Fruit fly (Drosophila melanogaster) whole organism, embryonic: ENCODE data around the gene Cyp12a4.

Source experiments
- CG10274 ChIP-seq: fragments of 200-800 bp; sonication (Bioruptor generic); optimal IDR thresholded peaks from 3 replicates; lab custom pipeline; 2017; ENCODE audit warnings: missing biosample characterization, mild to moderate bottlenecking, missing genetic modification characterization
- CG10959 ChIP-seq: fragments of 200-800 bp; sonication (Bioruptor generic); IDR thresholded peaks from 2 replicates; pipeline ENCODE4 v1.3.6; 2022; ENCODE audit warnings: missing biosample characterization, missing genetic modification characterization
- CG12071 ChIP-seq: fragments of 200-800 bp; sonication (Bioruptor generic); optimal IDR thresholded peaks from 3 replicates; lab custom pipeline; 2018; ENCODE audit warnings: missing biosample characterization, mild to moderate bottlenecking, missing genetic modification characterization
- CG12236 ChIP-seq: fragments of 200-800 bp; sonication (Bioruptor generic); optimal IDR thresholded peaks from 2 replicates; lab custom pipeline; 2016; ENCODE audit warnings: missing biosample characterization, missing genetic modification characterization
- CG14860 ChIP-seq: fragments of 200-800 bp; sonication (Bioruptor generic); IDR thresholded peaks from 3 replicates; pipeline ENCODE4 v1.3.6; 2022; ENCODE audit warnings: missing biosample characterization, missing genetic modification characterization; ENCODE audit not compliant: partially characterized antibody
- CG15601 ChIP-seq: fragments of 200-800 bp; sonication (Bioruptor generic); optimal IDR thresholded peaks from 3 replicates; lab custom pipeline; 2019; ENCODE audit warnings: missing biosample characterization, mild to moderate bottlenecking, missing genetic modification characterization, moderate library complexity
- CG1603 ChIP-seq: fragments of 200-800 bp; sonication (Bioruptor generic); optimal IDR thresholded peaks from 2 replicates; lab custom pipeline; 2019; ENCODE audit warnings: missing biosample characterization, mild to moderate bottlenecking, missing genetic modification characterization, moderate library complexity
- CG17359 ChIP-seq: fragments of 200-800 bp; sonication (Bioruptor generic); optimal IDR thresholded peaks from 3 replicates; lab custom pipeline; 2018; ENCODE audit warnings: missing biosample characterization, mild to moderate bottlenecking, missing genetic modification characterization, moderate library complexity
- CG18764 ChIP-seq: fragments of 200-800 bp; sonication (Bioruptor generic); optimal IDR thresholded peaks from 3 replicates; lab custom pipeline; 2016; ENCODE audit warnings: missing biosample characterization, missing genetic modification characterization
- CG2120 ChIP-seq: fragments of 200-800 bp; sonication (Bioruptor generic); optimal IDR thresholded peaks from 3 replicates; lab custom pipeline; 2016; ENCODE audit warnings: missing biosample characterization, missing genetic modification characterization
- CG2202 ChIP-seq: fragments of 200-800 bp; sonication (Bioruptor generic); optimal IDR thresholded peaks from 2 replicates; lab custom pipeline; 2018; ENCODE audit warnings: missing biosample characterization, mild to moderate bottlenecking, missing genetic modification characterization
- CG4404 ChIP-seq: fragments of 200-800 bp; sonication (Bioruptor generic); IDR thresholded peaks from 2 replicates; pipeline ENCODE4 v1.3.6; 2022; ENCODE audit warnings: missing biosample characterization, missing genetic modification characterization
- CG6175 ChIP-seq: fragments of 200-800 bp; sonication (Bioruptor generic); IDR thresholded peaks from 3 replicates; pipeline ENCODE4 v1.3.6; 2022; ENCODE audit warnings: missing biosample characterization, missing genetic modification characterization
- CG8089 ChIP-seq: fragments of 200-800 bp; sonication (Bioruptor generic); optimal IDR thresholded peaks from 3 replicates; lab custom pipeline; 2016; ENCODE audit warnings: missing biosample characterization, missing genetic modification characterization
- CG8765 ChIP-seq: fragments of 200-800 bp; sonication (Bioruptor generic); IDR thresholded peaks from 2 replicates; pipeline ENCODE4 v1.3.6; 2022; ENCODE audit warnings: missing biosample characterization, missing genetic modification characterization
- CG9797 ChIP-seq: fragments of 200-800 bp; sonication (Bioruptor generic); optimal IDR thresholded peaks from 3 replicates; lab custom pipeline; 2018; ENCODE audit warnings: missing biosample characterization, mild to moderate bottlenecking, missing genetic modification characterization
- CoRest ChIP-seq: fragments of 200-800 bp; sonication (Bioruptor generic); optimal IDR thresholded peaks from 3 replicates; lab custom pipeline; 2018; ENCODE audit warnings: missing biosample characterization, mild to moderate bottlenecking, missing genetic modification characterization, moderate library complexity
- CrebB ChIP-seq: fragments of 200-800 bp; sonication (Bioruptor generic); optimal IDR thresholded peaks from 3 replicates; lab custom pipeline; 2018; ENCODE audit warnings: missing biosample characterization, mild to moderate bottlenecking, missing genetic modification characterization
- Doc2 ChIP-seq: fragments of 200-800 bp; sonication (Bioruptor generic); IDR thresholded peaks from 2 replicates; pipeline ENCODE4 v1.3.6; 2022; ENCODE audit warnings: missing biosample characterization, missing genetic modification characterization
- HLH3B ChIP-seq: fragments of 200-800 bp; sonication (Bioruptor generic); IDR thresholded peaks from 2 replicates; pipeline ENCODE4 v1.3.6; 2022; ENCODE audit warnings: missing biosample characterization, missing genetic modification characterization
- HLHmδ ChIP-seq: fragments of 200-800 bp; sonication (Bioruptor generic); optimal IDR thresholded peaks from 2 replicates; lab custom pipeline; 2018; ENCODE audit warnings: missing biosample characterization, mild to moderate bottlenecking, missing genetic modification characterization, moderate library complexity
- NC2β ChIP-seq: fragments of 200-800 bp; sonication (Bioruptor generic); optimal IDR thresholded peaks from 2 replicates; lab custom pipeline; 2016; ENCODE audit warnings: missing biosample characterization, missing genetic modification characterization
- Optix ChIP-seq: fragments of 200-800 bp; sonication (Bioruptor generic); IDR thresholded peaks from 3 replicates; pipeline ENCODE4 v1.3.6; 2022; ENCODE audit warnings: missing biosample characterization, missing genetic modification characterization
- Ravus ChIP-seq: fragments of 200-800 bp; sonication (Bioruptor generic); IDR thresholded peaks from 2 replicates; pipeline ENCODE4 v1.3.6; 2022; ENCODE audit warnings: missing biosample characterization, missing genetic modification characterization
- Rx ChIP-seq: fragments of 200-800 bp; sonication (Bioruptor generic); IDR thresholded peaks from 2 replicates; pipeline ENCODE4 v1.3.6; 2022; ENCODE audit warnings: missing biosample characterization, missing genetic modification characterization
- YL-1 ChIP-seq: fragments of 200-800 bp; sonication (Bioruptor generic); optimal IDR thresholded peaks from 3 replicates; lab custom pipeline; 2017; ENCODE audit warnings: missing biosample characterization, mild to moderate bottlenecking, missing genetic modification characterization
- amos ChIP-seq: fragments of 200-800 bp; sonication (Bioruptor generic); IDR thresholded peaks from 2 replicates; pipeline ENCODE4 v1.3.6; 2022; ENCODE audit warnings: missing biosample characterization, missing genetic modification characterization; ENCODE audit not compliant: partially characterized antibody
- ase ChIP-seq: fragments of 200-800 bp; sonication (Bioruptor generic); IDR thresholded peaks from 3 replicates; pipeline ENCODE4 v1.3.6; 2022; ENCODE audit warnings: missing biosample characterization, missing genetic modification characterization
- bcd ChIP-seq: fragments of 200-800 bp; sonication (Bioruptor generic); optimal IDR thresholded peaks from 2 replicates; lab custom pipeline; 2017; ENCODE audit warnings: missing biosample characterization, mild to moderate bottlenecking, missing genetic modification characterization
- btn ChIP-seq: fragments of 200-800 bp; sonication (Bioruptor generic); optimal IDR thresholded peaks from 2 replicates; lab custom pipeline; 2016; ENCODE audit warnings: missing biosample characterization, missing genetic modification characterization
- cas ChIP-seq: fragments of 200-800 bp; sonication (Bioruptor generic); IDR thresholded peaks from 2 replicates; pipeline ENCODE4 v1.3.6; 2022; ENCODE audit warnings: missing biosample characterization, missing genetic modification characterization
- chm ChIP-seq: fragments of 200-800 bp; sonication (Bioruptor generic); IDR thresholded peaks from 2 replicates; pipeline ENCODE4 v1.3.6; 2022; ENCODE audit warnings: missing biosample characterization, missing genetic modification characterization
- crc ChIP-seq: fragments of 200-800 bp; sonication (Bioruptor generic); optimal IDR thresholded peaks from 2 replicates; lab custom pipeline; 2016; ENCODE audit warnings: missing biosample characterization, missing genetic modification characterization
- da ChIP-seq: fragments of 200-800 bp; sonication (Bioruptor generic); optimal IDR thresholded peaks from 2 replicates; lab custom pipeline; 2016; ENCODE audit warnings: missing biosample characterization, missing genetic modification characterization
- dimm ChIP-seq: fragments of 200-800 bp; sonication (Bioruptor generic); IDR thresholded peaks from 2 replicates; pipeline ENCODE4 v1.3.6; 2022; ENCODE audit warnings: missing biosample characterization, missing genetic modification characterization
- exex ChIP-seq: fragments of 200-800 bp; sonication (Bioruptor generic); optimal IDR thresholded peaks from 4 replicates; lab custom pipeline; 2018; ENCODE audit warnings: missing biosample characterization, mild to moderate bottlenecking, missing genetic modification characterization, moderate library complexity
- gce ChIP-seq: fragments of 200-800 bp; sonication (Bioruptor generic); IDR thresholded peaks from 3 replicates; pipeline ENCODE4 v1.3.6; 2022; ENCODE audit warnings: missing biosample characterization, missing genetic modification characterization
- gcm ChIP-seq: fragments of 200-800 bp; sonication (Bioruptor generic); optimal IDR thresholded peaks from 2 replicates; lab custom pipeline; 2019; ENCODE audit warnings: missing biosample characterization, mild to moderate bottlenecking, missing genetic modification characterization, moderate library complexity
- gro ChIP-seq: fragments of 200-800 bp; sonication (Bioruptor generic); optimal IDR thresholded peaks from 2 replicates; lab custom pipeline; 2016; ENCODE audit warnings: missing biosample characterization, missing genetic modification characterization
- ind ChIP-seq: fragments of 200-800 bp; sonication (Bioruptor generic); optimal IDR thresholded peaks from 3 replicates; lab custom pipeline; 2016; ENCODE audit warnings: missing biosample characterization, missing genetic modification characterization
- jigr1 ChIP-seq: fragments of 200-800 bp; sonication (Bioruptor generic); IDR thresholded peaks from 3 replicates; pipeline ENCODE4 v1.3.6; 2022; ENCODE audit warnings: missing biosample characterization, missing genetic modification characterization
- jumu ChIP-seq: fragments of 200-800 bp; sonication (Bioruptor generic); optimal IDR thresholded peaks from 3 replicates; lab custom pipeline; 2016; ENCODE audit warnings: missing biosample characterization, missing genetic modification characterization
- kah ChIP-seq: fragments of 200-800 bp; sonication (Bioruptor generic); optimal IDR thresholded peaks from 2 replicates; lab custom pipeline; 2018; ENCODE audit warnings: missing biosample characterization, mild to moderate bottlenecking, missing genetic modification characterization
- kni ChIP-seq: fragments of 200-800 bp; sonication (Bioruptor generic); optimal IDR thresholded peaks from 3 replicates; lab custom pipeline; 2017; ENCODE audit warnings: mild to moderate bottlenecking, missing biosample characterization, missing genetic modification reagents, missing genetic modification characterization
- nerfin-1 ChIP-seq: fragments of 200-800 bp; sonication (Bioruptor generic); optimal IDR thresholded peaks from 3 replicates; lab custom pipeline; 2019; ENCODE audit warnings: missing biosample characterization, mild to moderate bottlenecking, missing genetic modification characterization, moderate library complexity
- org-1 ChIP-seq: fragments of 200-800 bp; sonication (Bioruptor generic); optimal IDR thresholded peaks from 2 replicates; lab custom pipeline; 2017; ENCODE audit warnings: missing biosample characterization, missing genetic modification characterization
- run ChIP-seq: fragments of 200-800 bp; sonication (Bioruptor generic); optimal IDR thresholded peaks from 3 replicates; lab custom pipeline; 2018; ENCODE audit warnings: missing biosample characterization, mild to moderate bottlenecking, missing genetic modification characterization
- scrt ChIP-seq: fragments of 200-800 bp; sonication (Bioruptor generic); optimal IDR thresholded peaks from 2 replicates; lab custom pipeline; 2018; ENCODE audit warnings: missing biosample characterization, mild to moderate bottlenecking, missing genetic modification characterization, moderate library complexity
- sens ChIP-seq: fragments of 200-800 bp; sonication (Bioruptor generic); peaks from one replicate; lab custom pipeline; 2016; ENCODE audit warnings: missing biosample characterization, missing genetic modification characterization
- tna ChIP-seq: fragments of 200-800 bp; sonication (Bioruptor generic); IDR thresholded peaks from 2 replicates; pipeline ENCODE4 v1.3.6; 2022; ENCODE audit warnings: missing biosample characterization, missing genetic modification characterization; ENCODE audit not compliant: partially characterized antibody
- twi ChIP-seq: fragments of 200-800 bp; optimal IDR thresholded peaks from 2 replicates; lab custom pipeline; 2019; ENCODE audit warnings: missing biosample characterization, mild to moderate bottlenecking, missing genetic modification characterization, moderate library complexity

The Cyp12a4 gene

dm6 chr3R:19092367-19093126, 42.4 kb upstream of the Cyp12a4 start (continued):
- TF ChIP-seq CG10274 (GFP tag; lab: Kevin White, UChicago) (no peak), CrebB (no peak), CG8089 (no peak), ase (GFP tag; lab: Robert Waterston, UW) (no peak), cas (GFP tag; lab: Robert Waterston, UW) (no peak), YL-1 (GFP tag; lab: Kevin White, UChicago) (no peak), gro (GFP tag; lab: Kevin White, UChicago) (no peak), Doc2 (GFP tag; lab: Robert Waterston, UW) (no peak), gce (no peak), CG9797 (GFP tag; lab: Kevin White, UChicago) (no peak), CG15601 (tag; lab: Kevin White, UChicago) (no peak), dimm (GFP tag; lab: Robert Waterston, UW) (no peak), CG2202 (no peak), kni (no peak), da (peak; percentile 0), Rx (no peak), tna (GFP tag; lab: Robert Waterston, UW) (no peak), kah (GFP tag; lab: Kevin White, UChicago) (peak; percentile 78), twi (tag; lab: Kevin White, UChicago) (peak; percentile 45), HLH3B (no peak), CG12236 (GFP tag; lab: Kevin White, UChicago) (no peak), CG18764 (GFP tag; lab: Kevin White, UChicago) (no peak), gcm (GFP tag; lab: Kevin White, UChicago) (peak; percentile 84), amos (no peak), CG6175 (GFP tag; lab: Robert Waterston, UW) (no peak), crc (GFP tag; lab: Kevin White, UChicago) (no peak), CG17359 (tag; lab: Kevin White, UChicago) (no peak), nerfin-1 (tag; lab: Kevin White, UChicago) (peak; percentile 57), org-1 (GFP tag; lab: Kevin White, UChicago) (no peak), CG1603 (tag; lab: Kevin White, UChicago) (no peak), jigr1 (GFP tag; lab: Robert Waterston, UW) (no peak), HLHmδ (GFP tag; lab: Kevin White, UChicago) (no peak), btn (GFP tag; lab: Kevin White, UChicago) (no peak), CG2120 (GFP tag; lab: Kevin White, UChicago) (no peak), CG4404 (GFP tag; lab: Robert Waterston, UW) (no peak), CG12071 (GFP tag; lab: Kevin White, UChicago) (no peak), ind (GFP tag; lab: Kevin White, UChicago) (no peak), jumu (no peak), NC2β (GFP tag; lab: Kevin White, UChicago) (no peak), CG8765 (GFP tag; lab: Robert Waterston, UW) (no peak), sens (peak; percentile 50), exex (tag; lab: Kevin White, UChicago) (no peak), Optix (GFP tag; lab: Robert Waterston, UW) (no peak), CG10959 (GFP tag; lab: Robert Waterston, UW) (no peak), CG14860 (no peak), CoRest (tag; lab: Kevin White, UChicago) (no peak), bcd (GFP tag; lab: Kevin White, UChicago) (no peak), run (tag; lab: Kevin White, UChicago) (peak; percentile 14), scrt (GFP tag; lab: Kevin White, UChicago) (no peak), chm (0 out of 2 replicates have a peak, but pooled peaks have one; percentile 12), Ravus (GFP tag; lab: Robert Waterston, UW) (no peak)
